Worm (Caenorhabditis elegans) whole organism, late embryonic: ENCODE results near the gene nlp-78.

Experiments
- C38D4.7 ChIP-seq: fragments of 200-800 bp; sonication (Bioruptor generic); optimal IDR thresholded peaks from 2 replicates; lab custom pipeline; 2018; ENCODE audit warnings: mild to moderate bottlenecking, missing genetic modification characterization, moderate library complexity, missing compliant biosample characterization
- F13H6.1 ChIP-seq: sonication (generic microtip); optimal IDR thresholded peaks from 2 replicates; lab custom pipeline; 2016; ENCODE audit warnings: missing genetic modification characterization, missing compliant biosample characterization
- K09A11.1 ChIP-seq: sonication (generic microtip); optimal IDR thresholded peaks from 2 replicates; lab custom pipeline; 2017; ENCODE audit warnings: antibody characterized with exemption, mild to moderate bottlenecking, missing genetic modification characterization, missing compliant biosample characterization; ENCODE audit not compliant: insufficient read depth
- T23F11.4 ChIP-seq: fragments of 200-800 bp; sonication (Bioruptor generic); optimal IDR thresholded peaks from 2 replicates; lab custom pipeline; 2018; ENCODE audit warnings: mild to moderate bottlenecking, missing genetic modification characterization, missing compliant biosample characterization
- ahr-1 ChIP-seq: sonication (generic microtip); optimal IDR thresholded peaks from 2 replicates; lab custom pipeline; 2016; ENCODE audit warnings: missing genetic modification characterization, missing compliant biosample characterization
- ceh-18 ChIP-seq: sonication (generic microtip); optimal IDR thresholded peaks from 2 replicates; lab custom pipeline; 2016; ENCODE audit warnings: missing genetic modification characterization, missing compliant biosample characterization
- ceh-24 ChIP-seq: sonication (generic microtip); optimal IDR thresholded peaks from 2 replicates; lab custom pipeline; 2016; ENCODE audit warnings: mild to moderate bottlenecking, missing genetic modification characterization, missing compliant biosample characterization
- ceh-31 ChIP-seq: sonication (generic microtip); optimal IDR thresholded peaks from 2 replicates; lab custom pipeline; 2016; ENCODE audit warnings: missing genetic modification characterization, missing compliant biosample characterization
- ceh-34 ChIP-seq: sonication (generic microtip); optimal IDR thresholded peaks from 2 replicates; lab custom pipeline; 2016; ENCODE audit warnings: mild to moderate bottlenecking, missing genetic modification characterization, missing compliant biosample characterization
- ceh-48 ChIP-seq: sonication (generic microtip); optimal IDR thresholded peaks from 2 replicates; lab custom pipeline; 2016; ENCODE audit warnings: missing genetic modification characterization, inconsistent platforms, missing compliant biosample characterization
- ceh-9 ChIP-seq: sonication (generic microtip); optimal IDR thresholded peaks from 2 replicates; lab custom pipeline; 2016; ENCODE audit warnings: mild to moderate bottlenecking, missing genetic modification characterization, inconsistent platforms, missing compliant biosample characterization
- dmd-4 ChIP-seq: sonication (generic microtip); optimal IDR thresholded peaks from 2 replicates; lab custom pipeline; 2016; ENCODE audit warnings: borderline replicate concordance, missing genetic modification characterization, missing compliant biosample characterization
- dve-1 ChIP-seq: sonication (generic microtip); optimal IDR thresholded peaks from 2 replicates; lab custom pipeline; 2017; ENCODE audit warnings: antibody characterized with exemption, mild to moderate bottlenecking, missing genetic modification characterization, missing compliant biosample characterization
- elt-2 ChIP-seq: sonication (generic microtip); optimal IDR thresholded peaks from 2 replicates; lab custom pipeline; 2016; ENCODE audit warnings: missing genetic modification reagents, missing genetic modification characterization, missing compliant biosample characterization
- elt-4 ChIP-seq: sonication (generic microtip); optimal IDR thresholded peaks from 2 replicates; lab custom pipeline; 2016; ENCODE audit warnings: missing genetic modification characterization, missing compliant biosample characterization
- ets-4 ChIP-seq: sonication (generic microtip); optimal IDR thresholded peaks from 2 replicates; lab custom pipeline; 2016; ENCODE audit warnings: missing genetic modification characterization, missing compliant biosample characterization
- gmeb-2 ChIP-seq: sonication (generic microtip); optimal IDR thresholded peaks from 2 replicates; lab custom pipeline; 2016; ENCODE audit warnings: missing genetic modification characterization, inconsistent platforms, missing compliant biosample characterization
- hlh-15 ChIP-seq: sonication (generic microtip); optimal IDR thresholded peaks from 2 replicates; lab custom pipeline; 2016; ENCODE audit warnings: missing genetic modification characterization, missing compliant biosample characterization
- hlh-30 ChIP-seq: sonication (generic microtip); optimal IDR thresholded peaks from 2 replicates; lab custom pipeline; 2017; ENCODE audit warnings: antibody characterized with exemption, missing genetic modification characterization, missing compliant biosample characterization; ENCODE audit not compliant: insufficient read depth
- hlh-8 ChIP-seq: sonication (generic microtip); optimal IDR thresholded peaks from 2 replicates; lab custom pipeline; 2016; ENCODE audit warnings: missing genotype, missing genetic modification characterization, missing compliant biosample characterization
- lim-6 ChIP-seq: sonication (generic microtip); optimal IDR thresholded peaks from 2 replicates; lab custom pipeline; 2016; ENCODE audit warnings: missing genetic modification characterization, missing compliant biosample characterization
- lin-11 ChIP-seq: fragments of 200-800 bp; sonication (Bioruptor generic); optimal IDR thresholded peaks from 2 replicates; lab custom pipeline; 2018; ENCODE audit warnings: mild to moderate bottlenecking, missing genetic modification characterization, missing compliant biosample characterization
- madf-2 ChIP-seq: sonication (generic microtip); optimal IDR thresholded peaks from 2 replicates; lab custom pipeline; 2017; ENCODE audit warnings: missing genetic modification characterization, missing compliant biosample characterization
- nfya-1 ChIP-seq: sonication (generic microtip); optimal IDR thresholded peaks from 2 replicates; lab custom pipeline; 2017; ENCODE audit warnings: missing genetic modification characterization, mild to moderate bottlenecking, missing compliant biosample characterization, antibody characterized with exemption, moderate library complexity
- odd-2 ChIP-seq: sonication (generic microtip); optimal IDR thresholded peaks from 2 replicates; lab custom pipeline; 2017; ENCODE audit warnings: antibody characterized with exemption, mild to moderate bottlenecking, missing genetic modification characterization, missing compliant biosample characterization
- pag-3 ChIP-seq: sonication (generic microtip); optimal IDR thresholded peaks from 2 replicates; lab custom pipeline; 2016; ENCODE audit warnings: missing compliant biosample characterization, missing genetic modification characterization, borderline replicate concordance
- pax-1 ChIP-seq: fragments of 150-350 bp; optimal IDR thresholded peaks from 2 replicates; lab custom pipeline; 2014; ENCODE audit warnings: missing biosample characterization, missing genetic modification characterization
- pros-1 ChIP-seq: fragments of 150-350 bp; optimal IDR thresholded peaks from 2 replicates; lab custom pipeline; 2014; ENCODE audit warnings: missing biosample characterization, missing genetic modification reagents, missing genetic modification characterization
- ref-2 ChIP-seq: sonication (generic microtip); optimal IDR thresholded peaks from 2 replicates; lab custom pipeline; 2016; ENCODE audit warnings: missing genetic modification characterization, missing compliant biosample characterization
- rnt-1 ChIP-seq: sonication (generic microtip); optimal IDR thresholded peaks from 2 replicates; lab custom pipeline; 2016; ENCODE audit warnings: missing genetic modification characterization, missing compliant biosample characterization
- sox-4 ChIP-seq: sonication (generic microtip); optimal IDR thresholded peaks from 2 replicates; lab custom pipeline; 2017; ENCODE audit warnings: mild to moderate bottlenecking, missing genetic modification characterization, inconsistent platforms, missing compliant biosample characterization
- syd-9 ChIP-seq: sonication (generic microtip); optimal IDR thresholded peaks from 2 replicates; lab custom pipeline; 2016; ENCODE audit warnings: mild to moderate bottlenecking, missing genetic modification characterization, moderate library complexity, missing compliant biosample characterization
- tbx-2 ChIP-seq: sonication (generic microtip); optimal IDR thresholded peaks from 2 replicates; lab custom pipeline; 2016; ENCODE audit warnings: missing genetic modification characterization, missing compliant biosample characterization
- unc-42 ChIP-seq: sonication (generic microtip); optimal IDR thresholded peaks from 2 replicates; lab custom pipeline; 2016; ENCODE audit warnings: missing genotype, missing genetic modification characterization, missing compliant biosample characterization
- unc-55 ChIP-seq: sonication (generic microtip); optimal IDR thresholded peaks from 2 replicates; lab custom pipeline; 2017; ENCODE audit warnings: missing biosample characterization, missing genetic modification reagents, missing genetic modification characterization
- zip-5 ChIP-seq: sonication (generic microtip); optimal IDR thresholded peaks from 2 replicates; lab custom pipeline; 2016; ENCODE audit warnings: missing genetic modification characterization, missing compliant biosample characterization

The nlp-78 gene

ce11 chrII:9108443-9108842 lies 27.5 kb upstream of the nlp-78 start, which contains the start of gene dnj-23:
Gene dnj-23, minus strand, starts transcription at chrII:9108600.
- TF ChIP-seq tbx-2 (tag; lab: Kevin White, UChicago) (no peak), F13H6.1 (tag; lab: Kevin White, UChicago) (no peak), lim-6 (no peak), sox-4 (tag; lab: Kevin White, UChicago) (no peak), ceh-9 (tag; lab: Kevin White, UChicago) (no peak), syd-9 (tag; lab: Kevin White, UChicago) (no peak), ceh-34 (no peak), C38D4.7 (no peak), T23F11.4 (GFP tag; lab: Kevin White, UChicago) (no peak), rnt-1 (tag; lab: Kevin White, UChicago) (no peak), nfya-1 (tag; lab: Kevin White, UChicago) (no peak), unc-42 (no peak), pros-1 (tag; lab: Kevin White, UChicago) (no peak), ceh-24 (tag; lab: Kevin White, UChicago) (no peak), hlh-8 (tag; lab: Kevin White, UChicago) (no peak), lin-11 (tag; lab: Kevin White, UChicago) (no peak)
- TF ChIP-seq, all 69 proteins: peak for 0

ce11 chrII:9108905-9109551 lies 26.9 kb upstream of the nlp-78 start, which contains the start of gene T24H10.4:
Gene T24H10.4, plus strand, starts transcription at chrII:9109534.
- TF ChIP-seq ceh-48 (no peak), unc-42 (peak; percentile 37)

ce11 chrII:9111471-9112016 lies 24.4 kb upstream of the nlp-78 start:
- TF ChIP-seq zip-5 (tag; lab: Kevin White, UChicago) (no peak), tbx-2 (tag; lab: Kevin White, UChicago) (no peak), T23F11.4 (GFP tag; lab: Kevin White, UChicago) (no peak)

ce11 chrII:9112851-9113250 lies 23.1 kb upstream of the nlp-78 start, which contains the start of gene jun-1:
Gene jun-1, plus strand, starts transcription at chrII:9113157.
- TF ChIP-seq dmd-4 (tag; lab: Kevin White, UChicago) (no peak), unc-55 (GFP tag; lab: Kevin White, UChicago) (peak; percentile 64), ceh-31 (tag; lab: Kevin White, UChicago) (peak; percentile 71), dve-1 (tag; lab: Kevin White, UChicago) (peak; percentile 72), elt-2 (tag; lab: Kevin White, UChicago) (no peak), rnt-1 (tag; lab: Kevin White, UChicago) (peak; percentile 55), ceh-34 (peak; percentile 19), ahr-1 (tag; lab: Kevin White, UChicago) (no peak), tbx-2 (tag; lab: Kevin White, UChicago) (peak; percentile 58), hlh-15 (tag; lab: Kevin White, UChicago) (no peak), pax-1 (no peak), odd-2 (no peak), pag-3 (tag; lab: Kevin White, UChicago) (no peak), K09A11.1 (peak; percentile 46), pros-1 (tag; lab: Kevin White, UChicago) (peak; percentile 44), ceh-18 (tag; lab: Kevin White, UChicago) (peak; percentile 80), ref-2 (peak; percentile 9), nfya-1 (tag; lab: Kevin White, UChicago) (peak; percentile 75), lin-11 (tag; lab: Kevin White, UChicago) (no peak), ets-4 (tag; lab: Kevin White, UChicago) (peak; percentile 65), elt-4 (tag; lab: Kevin White, UChicago) (no peak), syd-9 (tag; lab: Kevin White, UChicago) (no peak), hlh-30 (tag; lab: Kevin White, UChicago) (peak; percentile 61), madf-2 (peak; percentile 18), unc-42 (peak; percentile 57), T23F11.4 (GFP tag; lab: Kevin White, UChicago) (no peak), gmeb-2 (no peak)
